Worm (Caenorhabditis elegans) whole organism, dauer: ENCODE results near the gene F38B7.11.

Experiments
- unc-62 ChIP-seq: sonication (generic microtip); optimal IDR thresholded peaks from 2 replicates; lab custom pipeline; 2017; ENCODE audit warnings: missing biosample characterization, missing genetic modification reagents, missing genetic modification characterization

The F38B7.11 gene

ce11 chrV:11527531-11527930, 19.4 kb upstream of the F38B7.11 start, which contains the start of gene ccch-1:
ccch-1 (plus strand) TSS chrV:11527831.
- no peak for TF ChIP-seq unc-62 (GFP tag; lab: Kevin White, UChicago)

ce11 chrV:11528633-11529327, 18.1 kb upstream of the F38B7.11 start:
- no peak for TF ChIP-seq unc-62 (GFP tag; lab: Kevin White, UChicago)

- no peak for TF ChIP-seq unc-62 (GFP tag; lab: Kevin White, UChicago)
Observed at ce11 chrV:11529541-11529940, 17.4 kb upstream of the F38B7.11 start.

ce11 chrV:11531100-11531499, 15.8 kb upstream of the F38B7.11 start:
- TF ChIP-seq unc-62 (GFP tag; lab: Kevin White, UChicago), result no peak

ce11 chrV:11531831-11532534, 14.9 kb upstream of the F38B7.11 start:
- no peak for TF ChIP-seq unc-62 (GFP tag; lab: Kevin White, UChicago)

ce11 chrV:11532535-11532853, 14.4 kb upstream of the F38B7.11 start:
- TF ChIP-seq unc-62 (GFP tag; lab: Kevin White, UChicago), result no peak

- TF ChIP-seq unc-62 (GFP tag; lab: Kevin White, UChicago), result no peak
Observed at ce11 chrV:11532964-11533363, 13.9 kb upstream of the F38B7.11 start.

ce11 chrV:11533365-11533949, 13.4 kb upstream of the F38B7.11 start:
- TF ChIP-seq unc-62 (GFP tag; lab: Kevin White, UChicago), result no peak

- no peak for TF ChIP-seq unc-62 (GFP tag; lab: Kevin White, UChicago)
Observed at ce11 chrV:11534495-11535189, 12.3 kb upstream of the F38B7.11 start.

- no peak for TF ChIP-seq unc-62 (GFP tag; lab: Kevin White, UChicago)
Observed at ce11 chrV:11535504-11536062, 11.3 kb upstream of the F38B7.11 start.

- no peak for TF ChIP-seq unc-62 (GFP tag; lab: Kevin White, UChicago)
Observed at ce11 chrV:11536667-11537066, 10.2 kb upstream of the F38B7.11 start.

ce11 chrV:11539502-11539901, 7.4 kb upstream of the F38B7.11 start:
- no peak for TF ChIP-seq unc-62 (GFP tag; lab: Kevin White, UChicago)

- TF ChIP-seq unc-62 (GFP tag; lab: Kevin White, UChicago), result no peak
Observed at ce11 chrV:11541284-11541683, 5.6 kb upstream of the F38B7.11 start.

- no peak for TF ChIP-seq unc-62 (GFP tag; lab: Kevin White, UChicago)
Observed at ce11 chrV:11543564-11543963, 3.3 kb upstream of the F38B7.11 start, which contains the start of gene F38B7.2. F38B7.2 (plus strand) TSS chrV:11543963.

ce11 chrV:11545227-11545626, 1.7 kb upstream of the F38B7.11 start, which contains the start of gene F38B7.10:
F38B7.10 (plus strand) TSS chrV:11545527.
- no peak for TF ChIP-seq unc-62 (GFP tag; lab: Kevin White, UChicago)
